Fruit fly (Drosophila melanogaster): ENCODE measurements around the gene Gnpnat.

The Gnpnat gene

DNA sequence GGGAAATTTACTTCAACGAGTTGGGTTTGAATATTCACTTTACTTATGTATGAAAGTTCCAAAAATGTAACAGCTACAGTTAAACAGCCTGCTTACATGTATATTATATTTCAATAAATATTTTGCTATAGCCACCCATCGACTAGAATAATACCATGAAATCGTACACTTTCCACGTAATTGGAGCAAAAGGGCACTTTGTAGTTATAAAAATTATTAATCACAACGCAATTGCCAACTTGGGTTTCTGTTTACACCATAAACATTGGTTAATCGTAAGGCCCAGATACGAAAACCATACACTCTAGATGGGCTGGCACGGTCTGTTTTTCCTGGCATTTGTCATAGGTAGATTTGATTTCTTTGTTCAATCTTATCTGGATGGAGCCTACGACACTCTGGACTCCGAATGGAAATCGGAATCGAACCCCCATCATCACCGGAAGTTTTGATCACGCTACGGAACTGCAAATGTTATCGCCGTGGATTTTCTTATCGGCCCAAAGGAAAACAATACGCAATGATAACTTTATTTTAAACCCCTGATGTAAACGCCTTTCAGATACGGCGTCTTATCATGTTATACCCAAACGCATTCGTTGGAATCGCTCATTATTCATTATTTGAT is 42.4 kb downstream of the Gnpnat start, which contains the start of gene fig:
TSS of gene fig (minus strand) at position 51 of the 628 bp plus-strand sequence.
- TF ChIP-seq CTCF (optimal IDR thresholded peaks at IDR 0.05) (no peak), CG8478 (optimal IDR thresholded peaks at IDR 0.05) (no peak)

- TF ChIP-seq CG8478 (optimal IDR thresholded peaks at IDR 0.05) (no peak), CTCF (optimal IDR thresholded peaks at IDR 0.05) (no peak)
Observed at dm6 chr3R:29781874-29782273, 43.8 kb downstream of the Gnpnat start.

- TF ChIP-seq CG8478 (optimal IDR thresholded peaks at IDR 0.05) (no peak), CTCF (optimal IDR thresholded peaks at IDR 0.05) (no peak)
Observed at dm6 chr3R:29782367-29782766, 44.3 kb downstream of the Gnpnat start.

- TF ChIP-seq CG8478 (optimal IDR thresholded peaks at IDR 0.05) (no peak), CTCF (optimal IDR thresholded peaks at IDR 0.05) (no peak)
Observed at dm6 chr3R:29783210-29783609, 45.1 kb downstream of the Gnpnat start.

- TF ChIP-seq CG8478 (optimal IDR thresholded peaks at IDR 0.05), result no peak
Observed at dm6 chr3R:29785242-29785641, 47.2 kb downstream of the Gnpnat start.

dm6 chr3R:29786016-29786996 is 48.2 kb downstream of the Gnpnat start:
- TF ChIP-seq CG8478 (optimal IDR thresholded peaks at IDR 0.05) (no peak), CTCF (optimal IDR thresholded peaks at IDR 0.05) (no peak)

- TF ChIP-seq CTCF (optimal IDR thresholded peaks at IDR 0.05) (no peak), CG8478 (optimal IDR thresholded peaks at IDR 0.05) (no peak)
Observed at dm6 chr3R:29787891-29788549, 49.9 kb downstream of the Gnpnat start.

DNA sequence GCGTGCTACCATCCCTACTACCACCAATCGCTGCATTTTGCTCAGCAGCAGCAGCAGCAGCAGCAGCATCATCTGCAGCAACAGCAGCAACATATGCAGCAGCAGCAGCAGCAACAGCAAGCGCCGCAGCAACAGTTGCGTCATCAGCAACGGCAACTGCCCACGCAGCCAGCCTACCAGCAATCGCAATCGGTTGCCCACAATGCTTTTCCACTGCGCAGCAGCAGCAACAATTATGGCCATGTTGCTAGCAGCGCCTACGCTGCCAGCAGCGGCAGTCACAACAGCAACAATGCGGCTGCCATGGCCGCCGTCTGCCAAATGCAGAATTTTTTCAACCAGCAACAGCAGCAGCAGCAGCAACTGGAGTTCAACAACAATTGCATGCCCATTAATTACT is 52.1 kb downstream of the Gnpnat start:
- no peak for TF ChIP-seq CTCF (optimal IDR thresholded peaks at IDR 0.05)
- no peak for TF ChIP-seq CG8478 (optimal IDR thresholded peaks at IDR 0.05)
